Fruit fly (Drosophila melanogaster): Measurements from ENCODE around the gene stai.

The stai gene

dm6 chr2L:6065823-6066222 lies 34.4 kb upstream of the stai start, which contains the start of the genes Fbw5 and CG9147 (continued):
- TF ChIP-seq dm (GFP tag; optimal IDR thresholded peaks at IDR 0.05) (peak; percentile 99), danr (GFP tag; IDR thresholded peaks at IDR 0.05) (peak; percentile 99), tio (GFP tag; optimal IDR thresholded peaks at IDR 0.05) (peak; percentile 100), CG11723 (GFP tag; optimal IDR thresholded peaks at IDR 0.05) (peak; percentile 99), Hmr (GFP tag; optimal IDR thresholded peaks at IDR 0.05) (peak; percentile 100), CG3407 (GFP tag; optimal IDR thresholded peaks at IDR 0.05) (peak; percentile 99), CG15601 (tag; optimal IDR thresholded peaks at IDR 0.05) (peak; percentile 99), p53 (GFP tag; optimal IDR thresholded peaks at IDR 0.05) (peak; percentile 97), CG3163 (GFP tag; optimal IDR thresholded peaks at IDR 0.05) (peak; percentile 95), toy (GFP tag; IDR thresholded peaks at IDR 0.05) (peak; percentile 97), btn (GFP tag; optimal IDR thresholded peaks at IDR 0.05) (peak; percentile 99), ham (GFP tag; IDR thresholded peaks at IDR 0.05) (peak; percentile 99), CG4328 (GFP tag; optimal IDR thresholded peaks at IDR 0.05) (peak; percentile 83), E2f1 (GFP tag; IDR thresholded peaks at IDR 0.05) (peak; percentile 99), CG4424 (GFP tag; optimal IDR thresholded peaks at IDR 0.05) (peak; percentile 98), CG10209 (GFP tag; optimal IDR thresholded peaks at IDR 0.05) (peak; percentile 100), CG16779 (GFP tag; IDR thresholded peaks at IDR 0.05) (peak; percentile 98), vfl (GFP tag; optimal IDR thresholded peaks at IDR 0.05) (peak; percentile 99), Atf3 (GFP tag; optimal IDR thresholded peaks at IDR 0.05) (peak; percentile 99), stc (GFP tag; IDR thresholded peaks at IDR 0.05) (peak; percentile 99), CG10979 (tag; optimal IDR thresholded peaks at IDR 0.05) (peak; percentile 99), HHEX (GFP tag; optimal IDR thresholded peaks at IDR 0.05) (peak; percentile 99), Elba2 (GFP tag; optimal IDR thresholded peaks at IDR 0.05) (peak; percentile 97), CG7745 (tag; optimal IDR thresholded peaks at IDR 0.05) (peak; percentile 97), CG6813 (GFP tag; optimal IDR thresholded peaks at IDR 0.05) (peak; percentile 98), TFAM (GFP tag; optimal IDR thresholded peaks at IDR 0.05) (peak; percentile 93), Optix (GFP tag; IDR thresholded peaks at IDR 0.05) (peak; percentile 99), GATAe (GFP tag; conservative IDR thresholded peaks at IDR 0.05) (peak; percentile 97), sr (GFP tag; IDR thresholded peaks at IDR 0.05) (peak; percentile 98), MBD-R2 (GFP tag; IDR thresholded peaks at IDR 0.05) (peak; percentile 100), Awh (GFP tag; IDR thresholded peaks at IDR 0.05) (peak; percentile 99), Hsf (GFP tag; optimal IDR thresholded peaks at IDR 0.05) (peak; percentile 100), HLH4C (GFP tag; IDR thresholded peaks at IDR 0.05; ENCODE audit: partially characterized antibody) (peak; percentile 70), sc (optimal IDR thresholded peaks at IDR 0.05) (no peak), sc (GFP tag; optimal IDR thresholded peaks at IDR 0.05) (peak; percentile 99), tap (tag; optimal IDR thresholded peaks at IDR 0.05) (peak; percentile 99), MTF-1 (GFP tag; optimal IDR thresholded peaks at IDR 0.05; ENCODE audit: borderline replicate concordance) (peak; percentile 97), CG12942 (GFP tag; optimal IDR thresholded peaks at IDR 0.05) (peak; percentile 100), ttk (GFP tag; IDR thresholded peaks at IDR 0.05) (peak; percentile 100), CG6765 (GFP tag; optimal IDR thresholded peaks at IDR 0.05) (peak; percentile 93), BEAF-32 (GFP tag; optimal IDR thresholded peaks at IDR 0.05) (peak; percentile 61), Doc2 (GFP tag; IDR thresholded peaks at IDR 0.05) (peak; percentile 95), Vsx1 (GFP tag; optimal IDR thresholded peaks at IDR 0.05) (peak; percentile 98), seq (GFP tag; IDR thresholded peaks at IDR 0.05) (peak; percentile 100), croc (GFP tag; conservative IDR thresholded peaks at IDR 0.05) (peak; percentile 99), B-H2 (GFP tag; optimal IDR thresholded peaks at IDR 0.05) (peak; percentile 95), CG14860 (GFP tag; IDR thresholded peaks at IDR 0.05; ENCODE audit: partially characterized antibody) (peak; percentile 67), CG12659 (GFP tag; optimal IDR thresholded peaks at IDR 0.05) (peak; percentile 100), nau (GFP tag; optimal IDR thresholded peaks at IDR 0.05) (no peak), CG17361 (GFP tag; IDR thresholded peaks at IDR 0.05) (peak; percentile 99), CG6272 (GFP tag; IDR thresholded peaks at IDR 0.05) (peak; percentile 99)

Data from whole organism, embryonic.